Worm (Caenorhabditis elegans) whole organism, young adult: ENCODE results near the gene C56G2.9.

Source experiments
- F49E8.2 ChIP-seq: sonication (generic microtip); optimal IDR thresholded peaks from 3 replicates; lab custom pipeline; 2017; ENCODE audit warnings: missing genetic modification characterization, mild to moderate bottlenecking, missing compliant biosample characterization, antibody characterized with exemption, moderate library complexity; ENCODE audit not compliant: insufficient read depth
- Y67H2A.10 ChIP-seq: fragments of 200-800 bp; sonication (Bioruptor generic); conservative IDR thresholded peaks from 2 replicates; pipeline ENCODE4 v1.3.6; 2022; ENCODE audit warnings: missing genetic modification reagents, missing genetic modification characterization, missing compliant biosample characterization
- Y95B8A.8 ChIP-seq: fragments of 200-800 bp; sonication (Bioruptor generic); IDR thresholded peaks from 2 replicates; pipeline ENCODE4 v1.3.6; 2022; ENCODE audit warnings: missing genetic modification reagents, missing genetic modification characterization, missing compliant biosample characterization
- akir-1 ChIP-seq: fragments of 200-800 bp; sonication (Bioruptor generic); optimal IDR thresholded peaks from 2 replicates; lab custom pipeline; 2018; ENCODE audit warnings: mild to moderate bottlenecking, missing genetic modification characterization, moderate library complexity, missing compliant biosample characterization
- aptf-3 ChIP-seq: fragments of 200-800 bp; sonication (Bioruptor generic); IDR thresholded peaks from 2 replicates; pipeline ENCODE4 v1.3.6; 2022; ENCODE audit warnings: missing genetic modification characterization, missing compliant biosample characterization
- atf-7 ChIP-seq: sonication (generic microtip); optimal IDR thresholded peaks from 2 replicates; lab custom pipeline; 2017; ENCODE audit warnings: mild to moderate bottlenecking, missing genetic modification characterization, missing compliant biosample characterization
- attf-5 ChIP-seq: fragments of 200-800 bp; sonication (Bioruptor generic); optimal IDR thresholded peaks from 2 replicates; lab custom pipeline; 2018; ENCODE audit warnings: mild to moderate bottlenecking, missing genetic modification characterization, missing compliant biosample characterization
- attf-6 ChIP-seq: fragments of 200-800 bp; sonication (Bioruptor generic); IDR thresholded peaks from 2 replicates; pipeline ENCODE4 v1.3.6; 2022; ENCODE audit warnings: missing genetic modification reagents, missing genetic modification characterization, missing compliant biosample characterization
- bed-1 ChIP-seq: fragments of 200-800 bp; sonication (Bioruptor generic); IDR thresholded peaks from 2 replicates; pipeline ENCODE4 v1.3.6; 2022; ENCODE audit warnings: missing genetic modification reagents, missing genetic modification characterization, missing compliant biosample characterization
- bed-2 ChIP-seq: fragments of 200-800 bp; sonication (Bioruptor generic); IDR thresholded peaks from 2 replicates; pipeline ENCODE4 v1.3.6; 2022; ENCODE audit warnings: missing genetic modification reagents, missing genetic modification characterization, missing compliant biosample characterization
- cebp-1 ChIP-seq, 2 experiments: fragments of 200-800 bp in 1 of 2; sonication (Bioruptor generic) in 1 of 2; sonication (generic microtip) in 1 of 2; IDR thresholded peaks in 1 of 2; optimal IDR thresholded peaks in 1 of 2; 2 replicates each; pipeline versions ENCODE4 v1.3.6 to Lab custom; 2017 to 2022; ENCODE audit warnings: missing compliant biosample characterization in 2 of 2, missing genetic modification characterization in 2 of 2, mild to moderate bottlenecking in 1 of 2, missing genetic modification reagents in 1 of 2, moderate library complexity in 1 of 2
- ceh-27 ChIP-seq: fragments of 200-800 bp; sonication (Bioruptor generic); optimal IDR thresholded peaks from 2 replicates; lab custom pipeline; 2018; ENCODE audit warnings: mild to moderate bottlenecking, missing genetic modification characterization, moderate library complexity, missing compliant biosample characterization
- chd-7 ChIP-seq: sonication (generic microtip); optimal IDR thresholded peaks from 2 replicates; lab custom pipeline; 2016; ENCODE audit warnings: mild to moderate bottlenecking, missing genetic modification characterization, moderate library complexity, missing compliant biosample characterization
- dpff-1 ChIP-seq: sonication (generic microtip); optimal IDR thresholded peaks from 2 replicates; lab custom pipeline; 2017; ENCODE audit warnings: mild to moderate bottlenecking, missing genetic modification characterization, missing compliant biosample characterization
- dpl-1 ChIP-seq: fragments of 150-350 bp; optimal IDR thresholded peaks from 2 replicates; lab custom pipeline; 2014; ENCODE audit warnings: missing biosample characterization, missing genetic modification reagents, missing genetic modification characterization
- egl-18 ChIP-seq: fragments of 200-800 bp; sonication (Bioruptor generic); IDR thresholded peaks from 2 replicates; pipeline ENCODE4 v1.3.6; 2022; ENCODE audit warnings: missing genetic modification reagents, missing genetic modification characterization, missing compliant biosample characterization
- ekl-4 ChIP-seq: fragments of 200-800 bp; sonication (Bioruptor generic); IDR thresholded peaks from 2 replicates; pipeline ENCODE4 v1.3.6; 2022; ENCODE audit warnings: missing genetic modification reagents, missing genetic modification characterization, missing compliant biosample characterization
- him-1 ChIP-seq: sonication (generic microtip); optimal IDR thresholded peaks from 2 replicates; lab custom pipeline; 2016; ENCODE audit warnings: missing genotype, missing genetic modification reagents, missing genetic modification characterization, missing compliant biosample characterization
- hrde-1 ChIP-seq: sonication (generic microtip); optimal IDR thresholded peaks from 2 replicates; lab custom pipeline; 2016; ENCODE audit warnings: missing genetic modification characterization, mild to moderate bottlenecking, missing compliant biosample characterization, moderate library complexity, missing genotype, missing genetic modification reagents, borderline replicate concordance
- hsf-1 ChIP-seq: fragments of 200-800 bp; sonication (Bioruptor generic); IDR thresholded peaks from 2 replicates; pipeline ENCODE4 v1.3.6; 2022; ENCODE audit warnings: missing genetic modification reagents, missing genetic modification characterization, missing compliant biosample characterization
- lin-35 ChIP-seq, 3 experiments: fragments of 150-350 bp in 2 of 3; sonication (generic microtip) in 1 of 3; optimal IDR thresholded peaks; 2 replicates each; lab custom pipeline; 2014 to 2018; ENCODE audit warnings: missing biosample characterization in 3 of 3, missing genetic modification characterization in 3 of 3, missing genetic modification reagents in 3 of 3
- lin-54 ChIP-seq: fragments of 200-800 bp; sonication (Bioruptor generic); optimal IDR thresholded peaks from 2 replicates; lab custom pipeline; 2018; ENCODE audit warnings: mild to moderate bottlenecking, missing genetic modification characterization, missing compliant biosample characterization
- lsy-27 ChIP-seq: sonication (generic microtip); optimal IDR thresholded peaks from 2 replicates; lab custom pipeline; 2017; ENCODE audit warnings: missing genetic modification characterization, mild to moderate bottlenecking, missing compliant biosample characterization, antibody characterized with exemption, missing genotype, borderline replicate concordance; ENCODE audit not compliant: insufficient read depth
- nfya-2 ChIP-seq: fragments of 200-800 bp; sonication (Bioruptor generic); IDR thresholded peaks from 2 replicates; pipeline ENCODE4 v1.3.6; 2022; ENCODE audit warnings: missing genetic modification reagents, missing genetic modification characterization, missing compliant biosample characterization
- nfyb-1 ChIP-seq: fragments of 200-800 bp; sonication (Bioruptor generic); IDR thresholded peaks from 2 replicates; pipeline ENCODE4 v1.3.6; 2022; ENCODE audit warnings: missing genetic modification reagents, missing genetic modification characterization, missing compliant biosample characterization
- nhr-120 ChIP-seq: fragments of 200-800 bp; sonication (Bioruptor generic); IDR thresholded peaks from 2 replicates; pipeline ENCODE4 v1.3.6; 2022; ENCODE audit warnings: missing genetic modification characterization, missing compliant biosample characterization
- pha-4 ChIP-seq: fragments of 150-350 bp; sonication (generic microtip); optimal IDR thresholded peaks from 2 replicates; lab custom pipeline; 2014; ENCODE audit warnings: missing biosample characterization, missing genetic modification reagents, missing genetic modification characterization
- rec-8 ChIP-seq, 2 experiments: sonication (generic microtip); optimal IDR thresholded peaks; 2 replicates each; lab custom pipeline; 2016; ENCODE audit warnings: mild to moderate bottlenecking in 2 of 2, missing genetic modification characterization in 2 of 2, missing genetic modification reagents in 2 of 2, missing genotype in 2 of 2, missing biosample characterization in 1 of 2, missing compliant biosample characterization in 1 of 2, moderate library complexity in 1 of 2
- rpc-1 ChIP-seq, 2 experiments: fragments of 150-350 bp in 1 of 2; sonication (generic microtip) in 1 of 2; optimal IDR thresholded peaks; 2 replicates each; lab custom pipeline; 2014 to 2018; ENCODE audit warnings: missing biosample characterization in 1 of 2, missing genetic modification characterization in 1 of 2, missing genetic modification reagents in 1 of 2, missing genotype in 1 of 2
- snpc-1.1 ChIP-seq: sonication (generic microtip); optimal IDR thresholded peaks from 2 replicates; lab custom pipeline; 2017; ENCODE audit warnings: missing genetic modification characterization, mild to moderate bottlenecking, missing compliant biosample characterization, antibody characterized with exemption, moderate library complexity, missing genotype, missing genetic modification reagents; ENCODE audit not compliant: insufficient read depth
- unc-130 ChIP-seq: sonication (generic microtip); optimal IDR thresholded peaks from 2 replicates; lab custom pipeline; 2016; ENCODE audit warnings: missing genetic modification reagents, missing genetic modification characterization, missing compliant biosample characterization

C56G2.9 gene

ce11 chrIII:6356007-6356406, 12.9 kb upstream of the C56G2.9 start:
- TF ChIP-seq rec-8 (tag; optimal IDR thresholded peaks at IDR 0.05; lab: Kevin White, UChicago), result no peak
- TF ChIP-seq cebp-1 (GFP tag; IDR thresholded peaks at IDR 0.05; lab: Robert Waterston, UW), result 0 out of 2 replicates have a peak, but pooled peaks have one; percentile 19
- no peak for TF ChIP-seq cebp-1 (tag; optimal IDR thresholded peaks at IDR 0.05; lab: Kevin White, UChicago)

- no peak for TF ChIP-seq bed-1 (GFP tag; lab: Robert Waterston, UW)
- no peak for TF ChIP-seq ceh-27 (GFP tag; lab: Kevin White, UChicago)
- TF ChIP-seq aptf-3 (GFP tag; lab: Robert Waterston, UW), result no peak
- no peak for TF ChIP-seq dpl-1 (GFP tag; lab: Kevin White, UChicago)
- no peak for TF ChIP-seq lin-54
- TF ChIP-seq ekl-4 (GFP tag; lab: Robert Waterston, UW), result no peak
- TF ChIP-seq unc-130 (GFP tag; lab: Kevin White, UChicago), result no peak
- no peak for TF ChIP-seq him-1 (tag; lab: Kevin White, UChicago)
- TF ChIP-seq hsf-1 (GFP tag; lab: Robert Waterston, UW), result no peak
- TF ChIP-seq Y95B8A.8, result no peak
- no peak for TF ChIP-seq rpc-1 (optimal IDR thresholded peaks at IDR 0.05; lab: Kevin White, UChicago)
- TF ChIP-seq rpc-1 (tag; optimal IDR thresholded peaks at IDR 0.05; lab: Kevin White, UChicago), result no peak
- TF ChIP-seq nhr-120 (GFP tag; lab: Robert Waterston, UW), result no peak
- TF ChIP-seq snpc-1.1 (tag; lab: Kevin White, UChicago), result no peak
- TF ChIP-seq hrde-1, result no peak
These were observed 12.2 kb upstream of the C56G2.9 start for ce11 chrIII:6355359-6355758.

ce11 chrIII:6353084-6353483, 10.0 kb upstream of the C56G2.9 start, which contains the start of gene akap-1:
TSS of gene akap-1 (plus strand) at chrIII:6353384.
- no peak for TF ChIP-seq bed-2 (GFP tag; lab: Robert Waterston, UW)
- no peak for TF ChIP-seq akir-1 (GFP tag; lab: Kevin White, UChicago)
- no peak for TF ChIP-seq attf-5
- no peak for TF ChIP-seq Y67H2A.10 (GFP tag; lab: Robert Waterston, UW)
- no peak for TF ChIP-seq F49E8.2 (tag; lab: Kevin White, UChicago)
- TF ChIP-seq nfya-2 (GFP tag; lab: Robert Waterston, UW), result no peak
- TF ChIP-seq lin-35 (GFP tag; optimal IDR thresholded peaks at IDR 0.05; lab: Kevin White, UChicago), result no peak
- TF ChIP-seq attf-6, result no peak
- no peak for TF ChIP-seq nfyb-1 (GFP tag; lab: Robert Waterston, UW)
- no peak for TF ChIP-seq pha-4 (tag; lab: Kevin White, UChicago)
- no peak for TF ChIP-seq dpff-1 (tag; lab: Kevin White, UChicago)
- TF ChIP-seq lsy-27 (tag; lab: Kevin White, UChicago), result no peak
- no peak for TF ChIP-seq dpl-1 (GFP tag; lab: Kevin White, UChicago)
- no peak for TF ChIP-seq ekl-4 (GFP tag; lab: Robert Waterston, UW)
- TF ChIP-seq, all 124 proteins: peak for 0

ce11 chrIII:6352459-6352858, 9.3 kb upstream of the C56G2.9 start:
- TF ChIP-seq lin-54 (no peak), atf-7 (tag; lab: Kevin White, UChicago) (peak; percentile 6), chd-7 (tag; lab: Kevin White, UChicago) (peak; percentile 29), egl-18 (GFP tag; lab: Robert Waterston, UW) (no peak), bed-1 (GFP tag; lab: Robert Waterston, UW) (no peak)
